Fruit fly (Drosophila melanogaster): ENCODE data around the gene CG13318.

CG13318 gene

DNA sequence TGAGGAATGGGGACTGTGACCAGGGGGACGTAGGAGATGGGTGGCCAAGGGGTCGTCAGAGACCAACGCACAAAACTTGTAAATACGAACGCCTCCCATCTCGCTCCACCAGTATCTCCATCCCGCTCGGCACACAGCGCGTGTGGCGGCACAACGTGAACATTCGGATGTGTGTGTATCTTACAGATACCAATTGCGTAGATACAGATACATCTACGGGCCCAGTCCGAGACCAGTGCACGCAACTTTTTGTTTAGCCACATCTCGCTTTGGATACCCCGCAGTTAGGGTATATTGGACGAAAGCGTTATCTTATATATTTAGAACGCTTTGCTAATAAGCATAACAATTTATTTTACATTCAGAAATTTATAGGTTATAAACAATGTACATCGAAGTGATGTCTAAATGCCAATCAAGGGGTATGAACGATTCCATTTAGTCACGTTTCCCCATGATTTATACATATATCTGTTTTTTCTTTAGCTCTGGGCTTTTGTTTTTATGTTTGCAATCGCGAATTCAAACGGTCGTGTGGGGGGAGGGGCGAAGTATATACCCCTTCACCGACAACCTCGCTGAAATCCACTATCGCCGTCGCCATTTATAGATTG lies 38.9 kb upstream of the CG13318 start (continued):
- TF ChIP-seq CTCF (GFP tag; optimal IDR thresholded peaks at IDR 0.05) (peak; percentile 75), Poxn (GFP tag; IDR thresholded peaks at IDR 0.05) (peak; percentile 98), CG8765 (GFP tag; IDR thresholded peaks at IDR 0.05) (peak; percentile 95), unpg (GFP tag; optimal IDR thresholded peaks at IDR 0.05) (peak; percentile 99), fu2 (GFP tag; optimal IDR thresholded peaks at IDR 0.05) (peak; percentile 98), CG10366 (GFP tag; IDR thresholded peaks at IDR 0.05) (peak; percentile 99), CG8290 (GFP tag; optimal IDR thresholded peaks at IDR 0.05) (peak; percentile 94), CG8290 (tag; optimal IDR thresholded peaks at IDR 0.05) (peak; percentile 78 to 100), CG4424 (GFP tag; optimal IDR thresholded peaks at IDR 0.05) (peak; percentile 99), CkIIα-i1 (GFP tag; IDR thresholded peaks at IDR 0.05) (peak; percentile 95), CG16779 (GFP tag; IDR thresholded peaks at IDR 0.05) (peak; percentile 98), cad (GFP tag; optimal IDR thresholded peaks at IDR 0.05) (no peak), CG17186 (GFP tag; optimal IDR thresholded peaks at IDR 0.05) (peak; percentile 87), cas (GFP tag; IDR thresholded peaks at IDR 0.05) (peak; percentile 97), C15 (GFP tag; IDR thresholded peaks at IDR 0.05) (peak; percentile 98), CG34422 (GFP tag; IDR thresholded peaks at IDR 0.05) (peak; percentile 98), bsh (GFP tag; optimal IDR thresholded peaks at IDR 0.05) (peak; percentile 96 to 99), caup (GFP tag; optimal IDR thresholded peaks at IDR 0.05; ENCODE audit: severe bottlenecking) (peak; percentile 99), wor (GFP tag; IDR thresholded peaks at IDR 0.05) (peak; percentile 96), unc-4 (GFP tag; IDR thresholded peaks at IDR 0.05; ENCODE audit: partially characterized antibody) (peak; percentile 35; the same call in 1 of the 2 replicates), nom (GFP tag; optimal IDR thresholded peaks at IDR 0.05) (peak; percentile 97), Bteb2 (GFP tag; optimal IDR thresholded peaks at IDR 0.05) (peak; percentile 99), CG30020 (tag; optimal IDR thresholded peaks at IDR 0.05) (peak; percentile 86), gsb-n (tag; optimal IDR thresholded peaks at IDR 0.05) (peak; percentile 97), CG7928 (GFP tag; optimal IDR thresholded peaks at IDR 0.05) (peak; percentile 86), CG3065 (GFP tag; optimal IDR thresholded peaks at IDR 0.05) (peak; percentile 95), repo (GFP tag; optimal IDR thresholded peaks at IDR 0.05) (peak; percentile 98), CG3847 (GFP tag; IDR thresholded peaks at IDR 0.05) (peak; percentile 99), CG6689 (GFP tag; IDR thresholded peaks at IDR 0.05) (peak; percentile 98), zf30C (GFP tag; optimal IDR thresholded peaks at IDR 0.05) (peak; percentile 3), croc (GFP tag; conservative IDR thresholded peaks at IDR 0.05) (peak; percentile 96), CG1024 (GFP tag; IDR thresholded peaks at IDR 0.05) (peak; percentile 96), CG3163 (GFP tag; optimal IDR thresholded peaks at IDR 0.05) (peak; percentile 92), CG4404 (GFP tag; IDR thresholded peaks at IDR 0.05) (peak; percentile 97), CG12391 (tag; optimal IDR thresholded peaks at IDR 0.05) (peak; percentile 99), CG5180 (GFP tag; optimal IDR thresholded peaks at IDR 0.05) (peak; percentile 94), CG13775 (GFP tag; optimal IDR thresholded peaks at IDR 0.05) (peak; percentile 97), Chrac-16 (GFP tag; optimal IDR thresholded peaks at IDR 0.05) (peak; percentile 99), pfk (GFP tag; optimal IDR thresholded peaks at IDR 0.05) (peak; percentile 45), Spps (tag; optimal IDR thresholded peaks at IDR 0.05) (peak; percentile 93), Hand (GFP tag; optimal IDR thresholded peaks at IDR 0.05) (peak; percentile 98), Asciz (GFP tag; optimal IDR thresholded peaks at IDR 0.05) (peak; percentile 97), Dp (GFP tag; optimal IDR thresholded peaks at IDR 0.05) (peak; percentile 37), CG18764 (GFP tag; optimal IDR thresholded peaks at IDR 0.05) (peak; percentile 97), exex (tag; optimal IDR thresholded peaks at IDR 0.05) (peak; percentile 94), CG18599 (GFP tag; optimal IDR thresholded peaks at IDR 0.05) (peak; percentile 99), CG16813 (GFP tag; IDR thresholded peaks at IDR 0.05; ENCODE audit: partially characterized antibody) (no peak), Lpt (GFP tag; optimal IDR thresholded peaks at IDR 0.05) (no peak), CG13624 (GFP tag; optimal IDR thresholded peaks at IDR 0.05) (peak; percentile 99), maf-S (GFP tag; optimal IDR thresholded peaks at IDR 0.05) (peak; percentile 99), HHEX (GFP tag; optimal IDR thresholded peaks at IDR 0.05) (peak; percentile 99)

Measured in whole organism, embryonic.